Fruit fly (Drosophila melanogaster): Measurements from ENCODE around the gene Gnpnat.

Gnpnat gene

DNA sequence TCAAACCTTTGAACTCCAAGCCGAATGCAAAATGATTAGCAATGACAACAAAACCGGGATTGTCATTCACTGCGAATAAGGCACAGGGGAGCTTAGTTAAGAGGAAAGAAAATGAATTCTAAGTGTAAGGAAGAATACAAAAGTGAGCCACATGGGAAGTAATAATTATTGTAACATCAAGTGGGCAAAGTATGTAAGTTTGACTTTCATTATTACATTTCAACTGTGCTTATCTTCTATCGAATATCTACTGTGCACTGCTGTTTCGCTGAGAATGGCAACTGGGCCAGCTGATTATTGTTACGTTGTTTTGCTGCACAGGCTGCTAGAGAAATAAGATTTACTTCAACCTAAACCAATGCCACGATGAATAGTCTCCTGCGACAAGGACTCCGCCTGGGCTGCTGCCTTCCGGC is 1.4 kb upstream of the Gnpnat start, which contains the start of the genes CG7601 and CIA30 (continued):
- TF ChIP-seq chif (GFP tag; optimal IDR thresholded peaks at IDR 0.05), result peak; percentile 98
- peak in 1 of 2 experiments; percentile 91 for TF ChIP-seq eve (GFP tag; optimal IDR thresholded peaks at IDR 0.05)
- peak; percentile 100 for TF ChIP-seq CG14014 (GFP tag; IDR thresholded peaks at IDR 0.05)
- TF ChIP-seq CG34422 (GFP tag; IDR thresholded peaks at IDR 0.05), result peak; percentile 100
- TF ChIP-seq CG16863 (GFP tag; optimal IDR thresholded peaks at IDR 0.05), result peak; percentile 98
- TF ChIP-seq CG18599 (GFP tag; optimal IDR thresholded peaks at IDR 0.05), result peak; percentile 98
- peak; percentile 99 for TF ChIP-seq dpn (GFP tag; optimal IDR thresholded peaks at IDR 0.05)
- no peak for TF ChIP-seq sna (GFP tag; IDR thresholded peaks at IDR 0.05; ENCODE audit: partially characterized antibody)
- TF ChIP-seq CG14710 (tag; optimal IDR thresholded peaks at IDR 0.05), result peak; percentile 96
- peak; percentile 85 to 97 for TF ChIP-seq crp (GFP tag; optimal IDR thresholded peaks at IDR 0.05)
- TF ChIP-seq CG17912 (GFP tag; optimal IDR thresholded peaks at IDR 0.05), result peak; percentile 87
- TF ChIP-seq bsh (GFP tag; optimal IDR thresholded peaks at IDR 0.05), result peak; percentile 91 to 96
- peak; percentile 100 for TF ChIP-seq CG10366 (GFP tag; IDR thresholded peaks at IDR 0.05)
- TF ChIP-seq Drgx (GFP tag; IDR thresholded peaks at IDR 0.05), result peak; percentile 100
- TF ChIP-seq CG16815 (GFP tag; optimal IDR thresholded peaks at IDR 0.05), result peak; percentile 97
- TF ChIP-seq CG13123 (GFP tag; optimal IDR thresholded peaks at IDR 0.05), result peak; percentile 94
- peak; percentile 97 for TF ChIP-seq CG10979 (tag; optimal IDR thresholded peaks at IDR 0.05)
- no peak for TF ChIP-seq zf30C (GFP tag; optimal IDR thresholded peaks at IDR 0.05)
- peak; percentile 100 for TF ChIP-seq Ptx1 (GFP tag; IDR thresholded peaks at IDR 0.05)
- peak; percentile 100 for TF ChIP-seq Optix (GFP tag; IDR thresholded peaks at IDR 0.05)
- peak; percentile 80 for TF ChIP-seq CG2116 (GFP tag; optimal IDR thresholded peaks at IDR 0.05)
- TF ChIP-seq Mes4 (GFP tag; optimal IDR thresholded peaks at IDR 0.05), result peak; percentile 96
- TF ChIP-seq CG17802 (tag; optimal IDR thresholded peaks at IDR 0.05), result peak; percentile 91
- TF ChIP-seq Hsf (GFP tag; optimal IDR thresholded peaks at IDR 0.05), result peak; percentile 99
- TF ChIP-seq sc (optimal IDR thresholded peaks at IDR 0.05), result no peak
- peak; percentile 91 for TF ChIP-seq sc (GFP tag; optimal IDR thresholded peaks at IDR 0.05)
- peak; percentile 78 for TF ChIP-seq ftz-f1 (GFP tag; optimal IDR thresholded peaks at IDR 0.05)
- TF ChIP-seq yki (optimal IDR thresholded peaks at IDR 0.05), result no peak
- TF ChIP-seq da (GFP tag; optimal IDR thresholded peaks at IDR 0.05), result peak; percentile 94
- no peak for TF ChIP-seq cad (GFP tag; optimal IDR thresholded peaks at IDR 0.05)
- peak; percentile 94 for TF ChIP-seq CG12219 (GFP tag; optimal IDR thresholded peaks at IDR 0.05)
- TF ChIP-seq CG5245 (GFP tag; optimal IDR thresholded peaks at IDR 0.05), result peak; percentile 99
- TF ChIP-seq Lhr (GFP tag; optimal IDR thresholded peaks at IDR 0.05), result peak; percentile 89
- TF ChIP-seq Ravus (GFP tag; IDR thresholded peaks at IDR 0.05), result peak; percentile 100
- peak; percentile 90 for TF ChIP-seq ewg (GFP tag; optimal IDR thresholded peaks at IDR 0.05)
- no peak for TF ChIP-seq Tbp (GFP tag; optimal IDR thresholded peaks at IDR 0.05)
- peak; percentile 99 for TF ChIP-seq gro (GFP tag; optimal IDR thresholded peaks at IDR 0.05)
- TF ChIP-seq chinmo (GFP tag; IDR thresholded peaks at IDR 0.05; ENCODE audit: partially characterized antibody), result 0 out of 4 replicates have a peak, but pooled peaks have one; percentile 39
- peak; percentile 100 for TF ChIP-seq Ada2b (GFP tag; IDR thresholded peaks at IDR 0.05)
- TF ChIP-seq CG12744 (GFP tag; optimal IDR thresholded peaks at IDR 0.05), result peak; percentile 95
- peak; percentile 97 for TF ChIP-seq Atf3 (GFP tag; optimal IDR thresholded peaks at IDR 0.05)
- no peak for TF ChIP-seq gcm (GFP tag; optimal IDR thresholded peaks at IDR 0.05)
- TF ChIP-seq Hr51 (GFP tag; optimal IDR thresholded peaks at IDR 0.05), result peak; percentile 95 to 98
- TF ChIP-seq MESR4 (GFP tag; optimal IDR thresholded peaks at IDR 0.05), result peak; percentile 55
- TF ChIP-seq al (GFP tag; IDR thresholded peaks at IDR 0.05), result peak; percentile 100
- peak; percentile 100 for TF ChIP-seq CG6272 (GFP tag; IDR thresholded peaks at IDR 0.05)
- peak; percentile 100 for TF ChIP-seq Atf6 (GFP tag; IDR thresholded peaks at IDR 0.05)
- TF ChIP-seq gt (GFP tag; IDR thresholded peaks at IDR 0.05), result peak; percentile 100
- TF ChIP-seq CG17829 (tag; optimal IDR thresholded peaks at IDR 0.05), result peak; percentile 97
- peak; percentile 29; the same call in 1 of the 2 replicates for TF ChIP-seq Scr (GFP tag; IDR thresholded peaks at IDR 0.05; ENCODE audit: partially characterized antibody)
- TF ChIP-seq az2 (GFP tag; optimal IDR thresholded peaks at IDR 0.05), result peak; percentile 98
